Worm (Caenorhabditis elegans): ENCODE data around the gene F54B3.1.

ce11 chrII:10315252-10315651, 64.2 kb downstream of the F54B3.1 start, which contains the start of gene idpp-8:
- TF ChIP-seq nhr-237 (tag; optimal IDR thresholded peaks at IDR 0.05): no peak
- TF ChIP-seq dpl-1 (GFP tag; optimal IDR thresholded peaks at IDR 0.05): no peak
- TF ChIP-seq unc-98 (GFP tag; IDR thresholded peaks at IDR 0.05): no peak
- no peak for TF ChIP-seq unc-62 (GFP tag; optimal IDR thresholded peaks at IDR 0.05)
- TF ChIP-seq mdl-1 (tag; optimal IDR thresholded peaks at IDR 0.05): no peak
- no peak for TF ChIP-seq unc-86 (tag; optimal IDR thresholded peaks at IDR 0.05)
- no peak for TF ChIP-seq nhr-77 (tag; optimal IDR thresholded peaks at IDR 0.05)
- no peak for TF ChIP-seq fos-1 (tag; optimal IDR thresholded peaks at IDR 0.05)
- TF ChIP-seq zip-4 (GFP tag; optimal IDR thresholded peaks at IDR 0.05): no peak
- TF ChIP-seq nhr-28 (tag; optimal IDR thresholded peaks at IDR 0.05): no peak
- no peak for TF ChIP-seq ceh-82 (tag; optimal IDR thresholded peaks at IDR 0.05)
- TF ChIP-seq lin-14 (GFP tag; optimal IDR thresholded peaks at IDR 0.05): no peak
- no peak for TF ChIP-seq nhr-85 (tag)
- no peak for TF ChIP-seq unc-30 (tag; optimal IDR thresholded peaks at IDR 0.05)
